Worm (Caenorhabditis elegans): ENCODE measurements around the gene Y38F1A.2.

- TF ChIP-seq lin-39 (tag; optimal IDR thresholded peaks at IDR 0.05) (no peak), ztf-11 (tag; optimal IDR thresholded peaks at IDR 0.05) (no peak), pqm-1 (tag; optimal IDR thresholded peaks at IDR 0.05) (no peak), ama-1 (optimal IDR thresholded peaks at IDR 0.05) (no peak), unc-62 (GFP tag; optimal IDR thresholded peaks at IDR 0.05) (no peak), mml-1 (tag; optimal IDR thresholded peaks at IDR 0.05) (no peak), nhr-11 (tag; optimal IDR thresholded peaks at IDR 0.05) (no peak)
These were observed 31.1 kb downstream of the Y38F1A.2 start for ce11 chrII:12985813-12986212.

Data from whole organism, L3 larva.